Worm (Caenorhabditis elegans) whole organism, late embryonic: Measurements from ENCODE around the gene nhr-127.

ENCODE experiments used
- ceh-18 ChIP-seq: sonication (generic microtip); optimal IDR thresholded peaks from 2 replicates; lab custom pipeline; 2016; ENCODE audit warnings: missing genetic modification characterization, missing compliant biosample characterization
- ceh-31 ChIP-seq: sonication (generic microtip); optimal IDR thresholded peaks from 2 replicates; lab custom pipeline; 2016; ENCODE audit warnings: missing genetic modification characterization, missing compliant biosample characterization
- ceh-34 ChIP-seq: sonication (generic microtip); optimal IDR thresholded peaks from 2 replicates; lab custom pipeline; 2016; ENCODE audit warnings: mild to moderate bottlenecking, missing genetic modification characterization, missing compliant biosample characterization
- ceh-9 ChIP-seq: sonication (generic microtip); optimal IDR thresholded peaks from 2 replicates; lab custom pipeline; 2016; ENCODE audit warnings: mild to moderate bottlenecking, missing genetic modification characterization, inconsistent platforms, missing compliant biosample characterization
- mec-3 ChIP-seq: sonication (generic microtip); optimal IDR thresholded peaks from 2 replicates; lab custom pipeline; 2016; ENCODE audit warnings: borderline replicate concordance, missing genetic modification characterization, missing compliant biosample characterization
- pha-4 ChIP-seq: fragments of 150-350 bp; optimal IDR thresholded peaks from 2 replicates; lab custom pipeline; 2018; ENCODE audit warnings: missing biosample characterization, missing genetic modification reagents, missing genetic modification characterization
- pqm-1 ChIP-seq: sonication (generic microtip); optimal IDR thresholded peaks from 2 replicates; lab custom pipeline; 2016; ENCODE audit warnings: missing genetic modification characterization, missing compliant biosample characterization
- sdc-2 ChIP-seq: sonication (generic microtip); optimal IDR thresholded peaks from 2 replicates; lab custom pipeline; 2016; ENCODE audit warnings: missing genotype, missing genetic modification characterization, missing compliant biosample characterization
- tbx-2 ChIP-seq: sonication (generic microtip); optimal IDR thresholded peaks from 2 replicates; lab custom pipeline; 2016; ENCODE audit warnings: missing genetic modification characterization, missing compliant biosample characterization
- unc-3 ChIP-seq, 2 experiments: fragments of 200-800 bp in 1 of 2; sonication (Bioruptor generic) in 1 of 2; sonication (generic microtip) in 1 of 2; conservative IDR thresholded peaks in 1 of 2; optimal IDR thresholded peaks in 1 of 2; 2 replicates each; pipeline versions ENCODE4 v1.3.6 to Lab custom; 2016 to 2022; ENCODE audit warnings: missing compliant biosample characterization in 2 of 2, missing genetic modification characterization in 2 of 2, missing genetic modification reagents in 1 of 2

DNA sequence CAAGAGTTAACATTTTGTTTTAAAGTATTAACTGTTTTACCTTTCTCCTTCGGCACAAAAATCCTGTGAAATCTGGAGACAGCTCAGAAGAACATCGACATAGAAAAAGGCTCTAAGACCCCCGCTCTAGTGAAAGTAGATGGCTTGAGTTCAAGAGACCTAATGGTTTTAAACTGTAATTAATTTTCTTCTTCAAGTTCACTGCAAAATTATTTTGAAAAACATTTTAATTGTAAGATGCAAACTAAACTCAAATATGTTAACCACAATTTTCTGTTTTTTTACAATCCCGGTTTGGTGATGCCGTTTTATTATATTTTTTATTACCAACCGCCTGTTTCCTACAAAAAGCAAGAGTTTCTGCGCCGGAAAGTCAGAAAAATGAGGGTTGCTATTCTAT is 26.2 kb upstream of the nhr-127 start, which contains the start of gene clec-233:
- TF ChIP-seq ceh-34 (tag; lab: Kevin White, UChicago) (no peak), pqm-1 (tag; lab: Kevin White, UChicago) (no peak), ceh-31 (no peak), sdc-2 (tag; lab: Kevin White, UChicago) (no peak), mec-3 (no peak), tbx-2 (tag; lab: Kevin White, UChicago) (no peak), ceh-9 (tag; lab: Kevin White, UChicago) (no peak), pha-4 (no peak), ceh-18 (no peak), unc-3 (GFP tag; conservative IDR thresholded peaks at IDR 0.05; lab: Robert Waterston, UW) (no peak), unc-3 (tag; optimal IDR thresholded peaks at IDR 0.05; lab: Kevin White, UChicago) (no peak)
